Worm (Caenorhabditis elegans) whole organism, L1 larva: ENCODE measurements around the gene cyp-33C7.

ENCODE experiments used
- C16A3.4 ChIP-seq: fragments of 150-350 bp; optimal IDR thresholded peaks from 2 replicates; lab custom pipeline; 2014; ENCODE audit warnings: missing biosample characterization, missing genetic modification characterization
- F16B12.6 ChIP-seq: fragments of 150-350 bp; optimal IDR thresholded peaks from 2 replicates; lab custom pipeline; 2014; ENCODE audit warnings: missing biosample characterization, missing genetic modification characterization
- aha-1 ChIP-seq: fragments of 150-350 bp; optimal IDR thresholded peaks from 2 replicates; lab custom pipeline; 2014; ENCODE audit warnings: missing biosample characterization, missing genetic modification characterization
- alr-1 ChIP-seq: fragments of 200-800 bp; sonication (Bioruptor generic); optimal IDR thresholded peaks from 2 replicates; lab custom pipeline; 2018; ENCODE audit warnings: borderline replicate concordance, mild to moderate bottlenecking, missing genetic modification characterization, missing compliant biosample characterization
- blmp-1 ChIP-seq: fragments of 150-350 bp; optimal IDR thresholded peaks from 2 replicates; lab custom pipeline; 2014; ENCODE audit warnings: missing biosample characterization, missing genetic modification characterization
- ceh-82 ChIP-seq, 3 experiments: fragments of 150-350 bp in 1 of 3; sonication (generic microtip) in 2 of 3; optimal IDR thresholded peaks; 2 replicates each; lab custom pipeline; 2014 to 2017; ENCODE audit warnings: missing biosample characterization in 3 of 3, missing genetic modification characterization in 3 of 3
- ceh-88 ChIP-seq: fragments of 200-800 bp; sonication (Bioruptor generic); IDR thresholded peaks from 2 replicates; pipeline ENCODE4 v1.3.6; 2022; ENCODE audit warnings: missing genetic modification characterization, missing compliant biosample characterization
- dpl-1 ChIP-seq, 3 experiments: fragments of 150-350 bp in 2 of 3; sonication (generic microtip) in 1 of 3; optimal IDR thresholded peaks; 2 replicates each; lab custom pipeline; 2014 to 2017; ENCODE audit warnings: missing biosample characterization in 3 of 3, missing genetic modification characterization in 3 of 3, missing genetic modification reagents in 3 of 3
- efl-1 ChIP-seq, 4 experiments: fragments of 150-350 bp; optimal IDR thresholded peaks in 3 of 4; peaks in 1 of 4; 1 replicate in 1 of 4; 2 replicates in 3 of 4; lab custom pipeline; 2014; ENCODE audit warnings: missing biosample characterization in 2 of 4, missing genetic modification characterization in 2 of 4, missing genetic modification reagents in 2 of 4
- efl-3 ChIP-seq: fragments of 200-800 bp; sonication (Bioruptor generic); optimal IDR thresholded peaks from 2 replicates; lab custom pipeline; 2018; ENCODE audit warnings: mild to moderate bottlenecking, missing genetic modification characterization, missing compliant biosample characterization
- egl-13 ChIP-seq: sonication (generic microtip); optimal IDR thresholded peaks from 2 replicates; lab custom pipeline; 2016; ENCODE audit warnings: missing genotype, missing genetic modification reagents, missing genetic modification characterization, missing compliant biosample characterization
- elt-2 ChIP-seq: sonication (generic microtip); optimal IDR thresholded peaks from 2 replicates; lab custom pipeline; 2016; ENCODE audit warnings: missing genetic modification characterization, mild to moderate bottlenecking, inconsistent platforms, missing compliant biosample characterization, missing genetic modification reagents
- elt-3 ChIP-seq, 6 experiments: fragments of 150-350 bp in 1 of 6; sonication (generic microtip); optimal IDR thresholded peaks; 2 replicates each; lab custom pipeline; 2017 to 2018; ENCODE audit warnings: missing biosample characterization in 6 of 6, missing genetic modification characterization in 6 of 6, inconsistent platforms in 1 of 6
- fkh-8 ChIP-seq: sonication (generic microtip); optimal IDR thresholded peaks from 2 replicates; lab custom pipeline; 2016; ENCODE audit warnings: mild to moderate bottlenecking, missing genetic modification characterization, missing compliant biosample characterization
- grh-1 ChIP-seq: fragments of 200-800 bp; sonication (Bioruptor generic); IDR thresholded peaks from 2 replicates; pipeline ENCODE4 v1.3.6; 2022; ENCODE audit warnings: missing genetic modification reagents, missing genetic modification characterization, missing compliant biosample characterization
- hlh-17 ChIP-seq: fragments of 200-800 bp; sonication (Bioruptor generic); optimal IDR thresholded peaks from 2 replicates; lab custom pipeline; 2018; ENCODE audit warnings: missing genetic modification characterization, mild to moderate bottlenecking, missing compliant biosample characterization, moderate library complexity, borderline replicate concordance
- hlh-4 ChIP-seq: sonication (generic microtip); optimal IDR thresholded peaks from 2 replicates; lab custom pipeline; 2016; ENCODE audit warnings: mild to moderate bottlenecking, missing genetic modification characterization, missing compliant biosample characterization
- lin-13 ChIP-seq: fragments of 150-350 bp; optimal IDR thresholded peaks from 2 replicates; lab custom pipeline; 2014; ENCODE audit warnings: missing biosample characterization, missing genetic modification reagents, missing genetic modification characterization
- lin-14 ChIP-seq: fragments of 200-800 bp; sonication (Bioruptor generic); optimal IDR thresholded peaks from 2 replicates; lab custom pipeline; 2018; ENCODE audit warnings: mild to moderate bottlenecking, missing genetic modification characterization, moderate library complexity, missing compliant biosample characterization
- lin-35 ChIP-seq, 2 experiments: fragments of 150-350 bp; optimal IDR thresholded peaks; 2 replicates each; lab custom pipeline; 2014; ENCODE audit warnings: missing biosample characterization in 2 of 2, missing genetic modification characterization in 2 of 2, missing genetic modification reagents in 2 of 2
- lin-39 ChIP-seq: fragments of 150-350 bp; optimal IDR thresholded peaks from 2 replicates; lab custom pipeline; 2014; ENCODE audit warnings: missing biosample characterization, missing genetic modification reagents, missing genetic modification characterization
- lir-3 ChIP-seq: sonication (generic microtip); optimal IDR thresholded peaks from 2 replicates; lab custom pipeline; 2016; ENCODE audit warnings: mild to moderate bottlenecking, missing genetic modification characterization, moderate library complexity, missing compliant biosample characterization; ENCODE audit not compliant: poor library complexity
- mdl-1 ChIP-seq, 2 experiments: fragments of 150-350 bp; optimal IDR thresholded peaks; 2 replicates each; lab custom pipeline; 2014 to 2017; ENCODE audit warnings: missing biosample characterization in 2 of 2, missing genetic modification characterization in 2 of 2, inconsistent platforms in 1 of 2
- mef-2 ChIP-seq: fragments of 150-350 bp; optimal IDR thresholded peaks from 2 replicates; lab custom pipeline; 2014; ENCODE audit warnings: missing biosample characterization, missing genetic modification characterization
- mep-1 ChIP-seq: fragments of 150-350 bp; optimal IDR thresholded peaks from 2 replicates; lab custom pipeline; 2014; ENCODE audit warnings: missing biosample characterization, missing genetic modification characterization
- nhr-11 ChIP-seq: fragments of 150-350 bp; optimal IDR thresholded peaks from 2 replicates; lab custom pipeline; 2014; ENCODE audit warnings: missing biosample characterization, missing genetic modification characterization
- nhr-20 ChIP-seq: sonication (generic microtip); optimal IDR thresholded peaks from 2 replicates; lab custom pipeline; 2016; ENCODE audit warnings: mild to moderate bottlenecking, missing genetic modification characterization, missing compliant biosample characterization
- nhr-47 ChIP-seq: sonication (generic microtip); optimal IDR thresholded peaks from 2 replicates; lab custom pipeline; 2016; ENCODE audit warnings: mild to moderate bottlenecking, missing genetic modification characterization, moderate library complexity, missing compliant biosample characterization
- nhr-71 ChIP-seq: sonication (generic microtip); optimal IDR thresholded peaks from 2 replicates; lab custom pipeline; 2016; ENCODE audit warnings: mild to moderate bottlenecking, missing genetic modification characterization, moderate library complexity, missing compliant biosample characterization
- pag-3 ChIP-seq: sonication (generic microtip); optimal IDR thresholded peaks from 2 replicates; lab custom pipeline; 2017; ENCODE audit warnings: missing genetic modification characterization, mild to moderate bottlenecking, missing compliant biosample characterization, antibody characterized with exemption, borderline replicate concordance; ENCODE audit not compliant: insufficient read depth
- pqm-1 ChIP-seq: sonication (generic microtip); optimal IDR thresholded peaks from 3 replicates; lab custom pipeline; 2017; ENCODE audit warnings: missing biosample characterization, missing genetic modification characterization
- rnt-1 ChIP-seq: sonication (generic microtip); optimal IDR thresholded peaks from 2 replicates; lab custom pipeline; 2016; ENCODE audit warnings: mild to moderate bottlenecking, missing genetic modification characterization, moderate library complexity, missing compliant biosample characterization
- skn-1 ChIP-seq: fragments of 150-350 bp; optimal IDR thresholded peaks from 2 replicates; lab custom pipeline; 2014; ENCODE audit warnings: missing biosample characterization, missing genetic modification characterization
- snpc-4 ChIP-seq: fragments of 150-350 bp; optimal IDR thresholded peaks from 2 replicates; lab custom pipeline; 2014; ENCODE audit warnings: missing biosample characterization, missing genetic modification characterization
- sox-4 ChIP-seq: sonication (generic microtip); optimal IDR thresholded peaks from 2 replicates; lab custom pipeline; 2016; ENCODE audit warnings: missing genetic modification characterization, missing compliant biosample characterization
- sptf-1 ChIP-seq: fragments of 150-350 bp; optimal IDR thresholded peaks from 2 replicates; lab custom pipeline; 2014; ENCODE audit warnings: missing biosample characterization, missing genetic modification characterization
- sup-37 ChIP-seq: fragments of 200-800 bp; sonication (Bioruptor generic); optimal IDR thresholded peaks from 2 replicates; lab custom pipeline; 2018; ENCODE audit warnings: mild to moderate bottlenecking, missing genetic modification characterization, missing compliant biosample characterization
- swsn-7 ChIP-seq: sonication (generic microtip); optimal IDR thresholded peaks from 2 replicates; lab custom pipeline; 2016; ENCODE audit warnings: missing genetic modification characterization, missing compliant biosample characterization
- tbx-2 ChIP-seq: sonication (generic microtip); optimal IDR thresholded peaks from 2 replicates; lab custom pipeline; 2016; ENCODE audit warnings: missing genetic modification characterization, missing compliant biosample characterization
- unc-30 ChIP-seq: sonication (generic microtip); optimal IDR thresholded peaks from 2 replicates; lab custom pipeline; 2017; ENCODE audit warnings: missing biosample characterization, missing genetic modification characterization
- unc-98 ChIP-seq: fragments of 200-800 bp; sonication (Bioruptor generic); IDR thresholded peaks from 2 replicates; pipeline ENCODE4 v1.3.6; 2022; ENCODE audit warnings: missing genetic modification characterization, missing compliant biosample characterization
- vab-15 ChIP-seq: sonication (generic microtip); optimal IDR thresholded peaks from 2 replicates; lab custom pipeline; 2017; ENCODE audit warnings: missing genotype, mild to moderate bottlenecking, missing genetic modification characterization, missing compliant biosample characterization
- xbp-1 ChIP-seq: sonication (generic microtip); optimal IDR thresholded peaks from 2 replicates; lab custom pipeline; 2016; ENCODE audit warnings: missing genetic modification characterization, missing compliant biosample characterization
- zag-1 ChIP-seq: fragments of 150-350 bp; optimal IDR thresholded peaks from 2 replicates; lab custom pipeline; 2014; ENCODE audit warnings: missing biosample characterization, missing genetic modification characterization
- zip-4 ChIP-seq: fragments of 200-800 bp; sonication (Bioruptor generic); optimal IDR thresholded peaks from 2 replicates; lab custom pipeline; 2018; ENCODE audit warnings: mild to moderate bottlenecking, missing genetic modification characterization, moderate library complexity, missing compliant biosample characterization

cyp-33C7 gene

ce11 chrV:2238012-2238411, 12.3 kb upstream of the cyp-33C7 start:
- TF ChIP-seq sup-37 (GFP tag; lab: Kevin White, UChicago) (no peak), nhr-20 (tag; lab: Kevin White, UChicago) (peak; percentile 71), mdl-1 (tag; optimal IDR thresholded peaks at IDR 0.05; lab: Kevin White, UChicago) (no peak), unc-30 (tag; lab: Kevin White, UChicago) (no peak), efl-3 (GFP tag; lab: Kevin White, UChicago) (no peak), efl-1 (optimal IDR thresholded peaks at IDR 0.05; lab: Kevin White, UChicago) (no peak), efl-1 (GFP tag; optimal IDR thresholded peaks at IDR 0.05 in 1 of 2; lab: Kevin White, UChicago) (no peak), nhr-11 (tag; lab: Kevin White, UChicago) (no peak), F16B12.6 (tag; lab: Kevin White, UChicago) (no peak), snpc-4 (tag; lab: Kevin White, UChicago) (no peak), elt-3 (tag; optimal IDR thresholded peaks at IDR 0.05; lab: Kevin White, UChicago) (peak in 2 of 6 experiments; percentile 5 to 74), skn-1 (no peak), alr-1 (tag; lab: Kevin White, UChicago) (no peak), fkh-8 (tag; lab: Kevin White, UChicago) (no peak), nhr-71 (no peak), grh-1 (GFP tag; lab: Robert Waterston, UW) (no peak), lin-14 (GFP tag; lab: Kevin White, UChicago) (no peak), lin-35 (GFP tag; optimal IDR thresholded peaks at IDR 0.05; lab: Kevin White, UChicago) (peak in 1 of 2 experiments; percentile 23)

DNA sequence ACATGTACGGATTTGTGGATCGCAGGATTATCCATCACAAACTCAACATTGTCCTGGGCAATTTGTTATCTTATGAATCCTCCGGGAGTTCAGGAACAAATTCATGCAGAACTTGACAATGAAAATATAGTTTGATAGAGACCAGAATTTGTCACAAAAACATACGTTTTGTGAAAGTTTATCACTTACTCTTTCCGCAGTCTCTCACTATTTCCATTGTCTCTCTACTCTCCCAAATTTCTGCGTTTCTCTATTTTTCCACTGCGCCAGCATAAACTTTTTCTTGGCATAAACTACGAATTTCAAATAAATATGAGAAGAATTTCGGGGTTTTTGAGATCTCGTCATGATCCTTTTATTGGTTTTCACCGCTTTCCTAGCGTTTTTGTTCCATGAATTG, 7.7 kb upstream of the cyp-33C7 start, which contains the start of gene cyp-33C3:
cyp-33C3 (plus strand) TSS at position 149 of the 400 bp plus-strand sequence.
- peak; percentile 56 for TF ChIP-seq lin-14 (GFP tag; lab: Kevin White, UChicago)
- TF ChIP-seq nhr-20 (tag; lab: Kevin White, UChicago): peak; percentile 17
- peak in 1 of 6 experiments; percentile 21 for TF ChIP-seq elt-3 (tag; optimal IDR thresholded peaks at IDR 0.05; lab: Kevin White, UChicago)
- TF ChIP-seq blmp-1 (tag; lab: Kevin White, UChicago): peak; percentile 48
- no peak for TF ChIP-seq pag-3 (tag; lab: Kevin White, UChicago)

DNA sequence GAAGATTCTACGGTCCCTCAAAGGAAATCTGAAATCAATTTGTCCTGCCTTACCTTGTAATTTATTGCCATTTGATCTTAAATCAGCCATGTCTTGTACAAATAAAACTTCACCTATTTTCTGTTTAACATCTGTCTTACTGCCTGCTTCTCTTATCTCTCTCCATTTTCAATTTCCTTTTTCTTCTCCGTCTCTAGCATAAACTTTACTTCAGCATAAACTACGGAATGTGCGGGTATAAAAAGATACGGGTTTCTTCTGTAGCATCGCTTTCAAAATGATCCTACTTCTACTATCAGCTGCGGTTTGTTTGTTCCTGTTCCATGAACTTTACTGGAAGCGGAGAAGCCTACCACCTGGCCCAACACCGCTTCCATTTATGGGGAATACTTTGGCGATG, 5.6 kb upstream of the cyp-33C7 start, which contains the start of gene cyp-33C5:
cyp-33C5 (plus strand) TSS at position 254 of the 400 bp plus-strand sequence.
- TF ChIP-seq dpl-1 (GFP tag; optimal IDR thresholded peaks at IDR 0.05; lab: Kevin White, UChicago): no peak
- no peak for TF ChIP-seq egl-13 (tag; lab: Kevin White, UChicago)
- TF ChIP-seq C16A3.4 (tag; lab: Kevin White, UChicago): no peak
- TF ChIP-seq lin-35 (GFP tag; optimal IDR thresholded peaks at IDR 0.05; lab: Kevin White, UChicago): peak in 1 of 2 experiments; percentile 31
- no peak for TF ChIP-seq swsn-7 (tag; lab: Kevin White, UChicago)
- no peak for TF ChIP-seq pqm-1 (tag; lab: Kevin White, UChicago)
- no peak for TF ChIP-seq hlh-4 (tag; lab: Kevin White, UChicago)
- TF ChIP-seq snpc-4 (tag; lab: Kevin White, UChicago): no peak
- no peak for TF ChIP-seq nhr-71
- TF ChIP-seq skn-1: no peak
- no peak for TF ChIP-seq sptf-1
- TF ChIP-seq xbp-1 (tag; lab: Kevin White, UChicago): no peak
- no peak for TF ChIP-seq lin-39
- TF ChIP-seq elt-2 (tag; lab: Kevin White, UChicago): peak; percentile 11
- no peak for TF ChIP-seq alr-1 (tag; lab: Kevin White, UChicago)
- peak; percentile 12 for TF ChIP-seq rnt-1 (tag; lab: Kevin White, UChicago)
- TF ChIP-seq sox-4: no peak
- no peak for TF ChIP-seq hlh-17 (GFP tag; lab: Kevin White, UChicago)
- no peak for TF ChIP-seq mef-2 (tag; lab: Kevin White, UChicago)
- no peak for TF ChIP-seq zip-4
- no peak for TF ChIP-seq tbx-2 (tag; lab: Kevin White, UChicago)
- TF ChIP-seq unc-98 (GFP tag; lab: Robert Waterston, UW): no peak
- no peak for TF ChIP-seq nhr-47
- TF ChIP-seq pag-3 (tag; lab: Kevin White, UChicago): no peak
- TF ChIP-seq mep-1 (tag; lab: Kevin White, UChicago): no peak
- TF ChIP-seq aha-1: no peak
- TF ChIP-seq ceh-88 (GFP tag; lab: Robert Waterston, UW): no peak
- no peak for TF ChIP-seq lir-3
- no peak for TF ChIP-seq lin-13 (GFP tag; lab: Kevin White, UChicago)
- TF ChIP-seq vab-15 (tag; lab: Kevin White, UChicago): no peak
- TF ChIP-seq lin-14 (GFP tag; lab: Kevin White, UChicago): peak; percentile 84
- TF ChIP-seq efl-1 (optimal IDR thresholded peaks at IDR 0.05; lab: Kevin White, UChicago): peak; percentile 43 to 59
- peak in 1 of 2 experiments; percentile 92 for TF ChIP-seq efl-1 (GFP tag; optimal IDR thresholded peaks at IDR 0.05 in 1 of 2; lab: Kevin White, UChicago)
- peak in 1 of 3 experiments; percentile 17 for TF ChIP-seq ceh-82 (tag; optimal IDR thresholded peaks at IDR 0.05; lab: Kevin White, UChicago)
- TF ChIP-seq zag-1 (tag; lab: Kevin White, UChicago): no peak
- TF ChIP-seq grh-1 (GFP tag; lab: Robert Waterston, UW): no peak
